Fruit fly (Drosophila melanogaster) whole organism, embryonic: ENCODE results near the gene CG5793.
A peak's percentile ranks its signal among the peaks of the same experiment; 100 is the strongest.

Source experiments
- Asciz ChIP-seq: fragments of 200-800 bp; sonication (Bioruptor generic); optimal IDR thresholded peaks from 2 replicates; lab custom pipeline; 2017; ENCODE audit warnings: missing biosample characterization, mild to moderate bottlenecking, missing genetic modification characterization, missing genetic modification reagents
- Atf3 ChIP-seq: fragments of 200-800 bp; sonication (Bioruptor generic); optimal IDR thresholded peaks from 3 replicates; lab custom pipeline; 2016; ENCODE audit warnings: missing biosample characterization, missing genetic modification characterization
- CG10209 ChIP-seq: fragments of 200-800 bp; sonication (Bioruptor generic); optimal IDR thresholded peaks from 3 replicates; lab custom pipeline; 2017; ENCODE audit warnings: missing biosample characterization, mild to moderate bottlenecking, missing genetic modification characterization, missing genetic modification reagents
- CG14710 ChIP-seq: fragments of 200-800 bp; sonication (Bioruptor generic); optimal IDR thresholded peaks from 3 replicates; lab custom pipeline; 2019; ENCODE audit warnings: missing biosample characterization, mild to moderate bottlenecking, missing genetic modification characterization, moderate library complexity
- CG15696 ChIP-seq: fragments of 200-800 bp; sonication (Bioruptor generic); optimal IDR thresholded peaks from 2 replicates; lab custom pipeline; 2019; ENCODE audit warnings: missing biosample characterization, mild to moderate bottlenecking, missing genetic modification characterization, moderate library complexity
- CG1647 ChIP-seq: fragments of 200-800 bp; sonication (Bioruptor generic); optimal IDR thresholded peaks from 3 replicates; lab custom pipeline; 2016; ENCODE audit warnings: missing biosample characterization, missing genetic modification characterization
- CG18599 ChIP-seq: fragments of 200-800 bp; sonication (Bioruptor generic); optimal IDR thresholded peaks from 3 replicates; lab custom pipeline; 2017; ENCODE audit warnings: missing biosample characterization, missing genetic modification characterization, mild to moderate bottlenecking, moderate library complexity, missing genetic modification reagents
- CG2678 ChIP-seq: fragments of 200-800 bp; sonication (Bioruptor generic); optimal IDR thresholded peaks from 3 replicates; lab custom pipeline; 2019; ENCODE audit warnings: missing biosample characterization, mild to moderate bottlenecking, missing genetic modification characterization, moderate library complexity
- CG2875 ChIP-seq: fragments of 200-800 bp; sonication (Bioruptor generic); optimal IDR thresholded peaks from 2 replicates; lab custom pipeline; 2017; ENCODE audit warnings: missing biosample characterization, mild to moderate bottlenecking, missing genetic modification characterization, missing genetic modification reagents
- CG32532 ChIP-seq: fragments of 200-800 bp; sonication (Bioruptor generic); IDR thresholded peaks from 2 replicates; pipeline ENCODE4 v1.3.6; 2022; ENCODE audit warnings: missing biosample characterization, missing genetic modification characterization
- CG3407 ChIP-seq: fragments of 200-800 bp; sonication (Bioruptor generic); optimal IDR thresholded peaks from 2 replicates; lab custom pipeline; 2018; ENCODE audit warnings: missing biosample characterization, mild to moderate bottlenecking, missing genetic modification characterization
- CG4617 ChIP-seq: fragments of 200-800 bp; sonication (Bioruptor generic); optimal IDR thresholded peaks from 3 replicates; lab custom pipeline; 2016; ENCODE audit warnings: missing biosample characterization, missing genetic modification characterization, borderline replicate concordance
- CG6683 ChIP-seq: fragments of 200-800 bp; sonication (Bioruptor generic); optimal IDR thresholded peaks from 2 replicates; lab custom pipeline; 2017; ENCODE audit warnings: missing biosample characterization, mild to moderate bottlenecking, missing genetic modification characterization, missing genetic modification reagents
- CG6813 ChIP-seq: fragments of 200-800 bp; sonication (Bioruptor generic); optimal IDR thresholded peaks from 2 replicates; lab custom pipeline; 2017; ENCODE audit warnings: missing biosample characterization, missing genetic modification characterization, mild to moderate bottlenecking, moderate library complexity, missing genetic modification reagents
- CG9932 ChIP-seq: fragments of 200-800 bp; sonication (Bioruptor generic); IDR thresholded peaks from 2 replicates; pipeline ENCODE4 v1.3.6; 2022; ENCODE audit warnings: missing biosample characterization, missing genetic modification characterization
- D ChIP-seq, 2 experiments: fragments of 200-800 bp in 1 of 2; fragments of >200 bp in 1 of 2; sonication (Bioruptor generic) in 1 of 2; optimal IDR thresholded peaks; 2 replicates in 1 of 2; 3 replicates in 1 of 2; lab custom pipeline; 2017; ENCODE audit warnings: mild to moderate bottlenecking in 1 of 2, missing biosample characterization in 1 of 2, missing genetic modification characterization in 1 of 2, missing genetic modification reagents in 1 of 2
- D19A ChIP-seq: fragments of 200-800 bp; optimal IDR thresholded peaks from 3 replicates; lab custom pipeline; 2019; ENCODE audit warnings: missing biosample characterization, mild to moderate bottlenecking, missing genetic modification characterization, moderate library complexity
- D19B ChIP-seq: fragments of 200-800 bp; sonication (Bioruptor generic); optimal IDR thresholded peaks from 2 replicates; lab custom pipeline; 2017; ENCODE audit warnings: missing biosample characterization, mild to moderate bottlenecking, missing genetic modification characterization
- Dbx ChIP-seq: fragments of 200-800 bp; sonication (Bioruptor generic); IDR thresholded peaks from 3 replicates; pipeline ENCODE4 v1.3.6; 2022; ENCODE audit warnings: missing biosample characterization, missing genetic modification characterization
- Dip3 ChIP-seq: fragments of 200-800 bp; sonication (Bioruptor generic); optimal IDR thresholded peaks from 3 replicates; lab custom pipeline; 2016; ENCODE audit warnings: missing biosample characterization, missing genetic modification characterization
- Ets65A ChIP-seq: fragments of 200-800 bp; sonication (Bioruptor generic); peaks from one replicate; lab custom pipeline; 2016; ENCODE audit warnings: missing biosample characterization, missing genetic modification characterization
- H15 ChIP-seq: fragments of 200-800 bp; sonication (Bioruptor generic); IDR thresholded peaks from 3 replicates; pipeline ENCODE4 v1.3.6; 2022; ENCODE audit warnings: missing biosample characterization, missing genetic modification characterization
- HLH3B ChIP-seq: fragments of 200-800 bp; sonication (Bioruptor generic); IDR thresholded peaks from 2 replicates; pipeline ENCODE4 v1.3.6; 2022; ENCODE audit warnings: missing biosample characterization, missing genetic modification characterization
- HLH4C ChIP-seq: fragments of 200-800 bp; sonication (Bioruptor generic); IDR thresholded peaks from 3 replicates; pipeline ENCODE4 v1.3.6; 2022; ENCODE audit warnings: missing biosample characterization, missing genetic modification characterization; ENCODE audit not compliant: partially characterized antibody
- Hand ChIP-seq: fragments of 200-800 bp; sonication (Bioruptor generic); optimal IDR thresholded peaks from 2 replicates; lab custom pipeline; 2017; ENCODE audit warnings: mild to moderate bottlenecking, missing biosample characterization, missing genetic modification reagents, missing genetic modification characterization
- Hr51 ChIP-seq, 2 experiments: fragments of 200-800 bp; sonication (Bioruptor generic); optimal IDR thresholded peaks; 2 replicates in 1 of 2; 3 replicates in 1 of 2; lab custom pipeline; 2016 to 2018; ENCODE audit warnings: missing biosample characterization in 2 of 2, missing genetic modification characterization in 2 of 2, mild to moderate bottlenecking in 1 of 2, moderate library complexity in 1 of 2
- MTF-1 ChIP-seq: fragments of 200-800 bp; sonication (Bioruptor generic); optimal IDR thresholded peaks from 2 replicates; lab custom pipeline; 2018; ENCODE audit warnings: missing biosample characterization, mild to moderate bottlenecking, missing genetic modification characterization, borderline replicate concordance
- PHDP ChIP-seq: fragments of 200-800 bp; sonication (Bioruptor generic); optimal IDR thresholded peaks from 3 replicates; lab custom pipeline; 2018; ENCODE audit warnings: missing biosample characterization, mild to moderate bottlenecking, missing genetic modification characterization, moderate library complexity
- Pdp1 ChIP-seq, 2 experiments: fragments of 200-800 bp; sonication (Bioruptor generic); optimal IDR thresholded peaks; 3 replicates each; lab custom pipeline; 2016; ENCODE audit warnings: missing biosample characterization in 2 of 2, missing genetic modification characterization in 2 of 2, mild to moderate bottlenecking in 1 of 2, moderate library complexity in 1 of 2
- Xbp1 ChIP-seq: fragments of 200-800 bp; sonication (Bioruptor generic); optimal IDR thresholded peaks from 3 replicates; lab custom pipeline; 2016; ENCODE audit warnings: missing biosample characterization, mild to moderate bottlenecking, missing genetic modification characterization
- chinmo ChIP-seq: fragments of 200-800 bp; sonication (Bioruptor generic); IDR thresholded peaks from 4 replicates; pipeline ENCODE4 v1.3.6; 2022; ENCODE audit warnings: missing biosample characterization, missing genetic modification characterization; ENCODE audit not compliant: partially characterized antibody
- ci ChIP-seq: fragments of 200-800 bp; sonication (Bioruptor generic); IDR thresholded peaks from 3 replicates; pipeline ENCODE4 v1.3.6; 2022; ENCODE audit warnings: missing biosample characterization, missing genetic modification characterization
- fd64A ChIP-seq: fragments of 200-800 bp; sonication (Bioruptor generic); optimal IDR thresholded peaks from 3 replicates; lab custom pipeline; 2018; ENCODE audit warnings: missing biosample characterization, mild to moderate bottlenecking, missing genetic modification characterization
- ftz-f1 ChIP-seq: fragments of 200-800 bp; sonication (Bioruptor generic); optimal IDR thresholded peaks from 2 replicates; lab custom pipeline; 2016; ENCODE audit warnings: missing biosample characterization, missing genetic modification characterization
- jing ChIP-seq: fragments of 200-800 bp; sonication (Bioruptor generic); optimal IDR thresholded peaks from 2 replicates; lab custom pipeline; 2018; ENCODE audit warnings: missing biosample characterization, mild to moderate bottlenecking, missing genetic modification characterization
- lmd ChIP-seq: fragments of 200-800 bp; sonication (Bioruptor generic); IDR thresholded peaks from 2 replicates; pipeline ENCODE4 v1.3.6; 2022; ENCODE audit warnings: missing biosample characterization, missing genetic modification characterization
- nmo ChIP-seq: fragments of 200-800 bp; sonication (Bioruptor generic); optimal IDR thresholded peaks from 2 replicates; lab custom pipeline; 2018; ENCODE audit warnings: missing biosample characterization, mild to moderate bottlenecking, missing genetic modification characterization, moderate library complexity
- nom ChIP-seq: fragments of 200-800 bp; sonication (Bioruptor generic); optimal IDR thresholded peaks from 2 replicates; lab custom pipeline; 2017; ENCODE audit warnings: missing biosample characterization, missing genetic modification characterization, mild to moderate bottlenecking, moderate library complexity, missing genetic modification reagents
- oc ChIP-seq: fragments of 200-800 bp; sonication (Bioruptor generic); optimal IDR thresholded peaks from 2 replicates; lab custom pipeline; 2018; ENCODE audit warnings: missing biosample characterization, mild to moderate bottlenecking, missing genetic modification characterization, moderate library complexity
- odd ChIP-seq: fragments of 200-800 bp; sonication (Bioruptor generic); optimal IDR thresholded peaks from 2 replicates; lab custom pipeline; 2017; ENCODE audit warnings: missing biosample characterization, mild to moderate bottlenecking, missing genetic modification characterization
- pan ChIP-seq, 4 experiments: fragments of >200 bp in 3 of 4; fragments of 200-800 bp in 1 of 4; sonication (Bioruptor generic) in 1 of 4; optimal IDR thresholded peaks in 3 of 4; IDR thresholded peaks in 1 of 4; 2 replicates each; pipeline versions ENCODE4 v1.3.6 to Lab custom; 2017 to 2022; ENCODE audit warnings: missing biosample characterization in 2 of 4, missing genetic modification characterization in 2 of 4, mixed read lengths in 1 of 4
- repo ChIP-seq: fragments of 200-800 bp; sonication (Bioruptor generic); optimal IDR thresholded peaks from 2 replicates; lab custom pipeline; 2016; ENCODE audit warnings: missing biosample characterization, missing genetic modification characterization
- row ChIP-seq: fragments of 200-800 bp; sonication (Bioruptor generic); IDR thresholded peaks from 3 replicates; pipeline ENCODE4 v1.3.6; 2022; ENCODE audit warnings: missing biosample characterization, missing genetic modification characterization
- sens ChIP-seq: fragments of 200-800 bp; sonication (Bioruptor generic); peaks from one replicate; lab custom pipeline; 2016; ENCODE audit warnings: missing biosample characterization, missing genetic modification characterization
- slbo ChIP-seq: fragments of 200-800 bp; sonication (Bioruptor generic); IDR thresholded peaks from 2 replicates; pipeline ENCODE4 v1.3.6; 2022; ENCODE audit warnings: missing biosample characterization, missing genetic modification characterization
- tgo ChIP-seq: fragments of 200-800 bp; sonication (Bioruptor generic); IDR thresholded peaks from 3 replicates; pipeline ENCODE4 v1.3.6; 2022; ENCODE audit warnings: missing biosample characterization, missing genetic modification characterization
- toy ChIP-seq: fragments of 200-800 bp; sonication (Bioruptor generic); IDR thresholded peaks from 2 replicates; pipeline ENCODE4 v1.3.6; 2022; ENCODE audit warnings: missing biosample characterization, missing genetic modification characterization

Gene CG5793

DNA sequence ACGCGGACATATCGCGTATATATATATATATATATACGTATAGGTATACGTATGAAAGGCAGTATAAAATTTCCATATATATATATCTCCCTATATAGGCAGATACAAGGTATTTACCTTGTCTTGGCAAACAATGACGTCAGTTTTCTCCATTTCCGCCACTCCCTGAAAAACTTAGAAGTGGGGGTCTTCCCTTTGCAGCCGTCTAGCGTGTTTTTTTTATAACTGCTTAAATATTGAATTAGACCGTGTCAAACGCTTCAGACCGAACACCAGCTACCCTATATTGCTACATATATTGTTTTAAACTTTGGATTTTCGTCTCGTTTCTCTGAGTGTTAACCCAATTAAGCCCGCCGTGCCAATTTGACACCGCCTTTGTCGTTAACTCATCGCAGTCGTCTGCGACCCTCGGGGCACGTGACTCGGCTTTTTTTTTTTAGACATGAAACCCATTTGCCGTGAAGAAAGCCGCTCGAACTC is 49.3 kb downstream of the CG5793 start (continued):
- TF ChIP-seq D19B (GFP tag; lab: Kevin White, UChicago), result peak; percentile 69
- TF ChIP-seq CG32532 (GFP tag; lab: Robert Waterston, UW), result peak; percentile 72
- peak; percentile 9 for TF ChIP-seq PHDP (tag; lab: Kevin White, UChicago)
- peak; percentile 43 for TF ChIP-seq CG3407 (GFP tag; lab: Kevin White, UChicago)
- TF ChIP-seq ci, result peak; percentile 50; the same call in 1 of the 3 replicates
- no peak for TF ChIP-seq Dip3
- TF ChIP-seq HLH3B (GFP tag; lab: Robert Waterston, UW), result peak; percentile 55; the same call in 1 of the 2 replicates
- peak in 1 of 2 experiments; percentile 20 for TF ChIP-seq Pdp1 (GFP tag; optimal IDR thresholded peaks at IDR 0.05; lab: Kevin White, UChicago)
- peak; percentile 50; the same call in 1 of the 3 replicates for TF ChIP-seq HLH4C (GFP tag; lab: Robert Waterston, UW)
- peak; percentile 26 for TF ChIP-seq nmo
- peak; percentile 76 for TF ChIP-seq CG18599 (GFP tag; lab: Kevin White, UChicago)
- TF ChIP-seq D19A (tag; lab: Kevin White, UChicago), result peak; percentile 21
- TF ChIP-seq repo (GFP tag; lab: Kevin White, UChicago), result no peak
- no peak for TF ChIP-seq Atf3 (GFP tag; lab: Kevin White, UChicago)
- TF ChIP-seq ftz-f1 (GFP tag; lab: Kevin White, UChicago), result no peak
- TF ChIP-seq slbo (GFP tag; lab: Robert Waterston, UW), result peak; percentile 25
- peak; percentile 52 for TF ChIP-seq Asciz (GFP tag; lab: Kevin White, UChicago)
- TF ChIP-seq tgo (GFP tag; lab: Robert Waterston, UW), result 0 out of 3 replicates have a peak, but pooled peaks have one; percentile 32
- peak; percentile 47 for TF ChIP-seq nom
- 0 out of 3 replicates have a peak, but pooled peaks have one; percentile 16 for TF ChIP-seq H15
- TF ChIP-seq CG9932 (GFP tag; lab: Robert Waterston, UW), result peak; percentile 43; the same call in 1 of the 2 replicates
- no peak for TF ChIP-seq pan (optimal IDR thresholded peaks at IDR 0.05; lab: Kevin White, UChicago)
- TF ChIP-seq pan (GFP tag; optimal IDR thresholded peaks at IDR 0.05 in 1 of 2, IDR thresholded peaks at IDR 0.05 in 1 of 2), result peak in 1 of 2 experiments; percentile 32
- peak; percentile 39; the same call in 1 of the 3 replicates for TF ChIP-seq row (GFP tag; lab: Robert Waterston, UW)
- peak; percentile 13 for TF ChIP-seq Xbp1 (GFP tag; lab: Kevin White, UChicago)
- peak; percentile 23 for TF ChIP-seq fd64A
- TF ChIP-seq D (optimal IDR thresholded peaks at IDR 0.05; lab: Kevin White, UChicago), result no peak
- TF ChIP-seq D (GFP tag; optimal IDR thresholded peaks at IDR 0.05; lab: Kevin White, UChicago), result peak; percentile 17
- TF ChIP-seq oc, result peak; percentile 23
- peak; percentile 26 for TF ChIP-seq CG15696
- TF ChIP-seq CG2678 (tag; lab: Kevin White, UChicago), result peak; percentile 63
- peak; percentile 85 for TF ChIP-seq sens
- peak; percentile 10 for TF ChIP-seq CG6813
- peak; percentile 20 for TF ChIP-seq Ets65A (GFP tag; lab: Kevin White, UChicago)
- peak; percentile 21 for TF ChIP-seq Hand (GFP tag; lab: Kevin White, UChicago)
- TF ChIP-seq chinmo, result no peak
- peak; percentile 24 for TF ChIP-seq CG10209 (GFP tag; lab: Kevin White, UChicago)
- peak; percentile 5 for TF ChIP-seq odd (GFP tag; lab: Kevin White, UChicago)
- TF ChIP-seq lmd (GFP tag; lab: Robert Waterston, UW), result peak; percentile 37
- TF ChIP-seq Hr51 (GFP tag; optimal IDR thresholded peaks at IDR 0.05; lab: Kevin White, UChicago), result peak in 1 of 2 experiments; percentile 3
- TF ChIP-seq CG1647 (GFP tag; lab: Kevin White, UChicago), result peak; percentile 10
- TF ChIP-seq toy (GFP tag; lab: Robert Waterston, UW), result peak; percentile 46; the same call in 1 of the 2 replicates
- no peak for TF ChIP-seq MTF-1 (GFP tag; lab: Kevin White, UChicago)
- no peak for TF ChIP-seq CG4617 (GFP tag; lab: Kevin White, UChicago)
- TF ChIP-seq jing (GFP tag; lab: Kevin White, UChicago), result no peak
- peak; percentile 27 for TF ChIP-seq CG14710
- peak; percentile 46; the same call in 1 of the 3 replicates for TF ChIP-seq Dbx
- peak; percentile 44 for TF ChIP-seq CG6683
- TF ChIP-seq CG2875 (GFP tag; lab: Kevin White, UChicago), result peak; percentile 26
